Fruit fly (Drosophila melanogaster) whole organism, embryonic: ENCODE data around the gene opa.

Source experiments
- Aef1 ChIP-seq: fragments of 200-800 bp; sonication (Bioruptor generic); IDR thresholded peaks from 3 replicates; pipeline ENCODE4 v1.3.6; 2022; ENCODE audit warnings: missing biosample characterization, missing genetic modification characterization
- Bteb2 ChIP-seq: fragments of 200-800 bp; sonication (Bioruptor generic); optimal IDR thresholded peaks from 2 replicates; lab custom pipeline; 2016; ENCODE audit warnings: missing biosample characterization, missing genetic modification characterization
- CG10147 ChIP-seq: fragments of 200-800 bp; sonication (Bioruptor generic); optimal IDR thresholded peaks from 2 replicates; lab custom pipeline; 2019; ENCODE audit warnings: missing biosample characterization, mild to moderate bottlenecking, missing genetic modification characterization, moderate library complexity
- CG10959 ChIP-seq: fragments of 200-800 bp; sonication (Bioruptor generic); IDR thresholded peaks from 2 replicates; pipeline ENCODE4 v1.3.6; 2022; ENCODE audit warnings: missing biosample characterization, missing genetic modification characterization
- CG11247 ChIP-seq: fragments of 200-800 bp; sonication (Bioruptor generic); IDR thresholded peaks from 2 replicates; pipeline ENCODE4 v1.3.6; 2022; ENCODE audit warnings: missing biosample characterization, missing genetic modification characterization
- CG11504 ChIP-seq: fragments of 200-800 bp; sonication (Bioruptor generic); optimal IDR thresholded peaks from 3 replicates; lab custom pipeline; 2019; ENCODE audit warnings: missing biosample characterization, mild to moderate bottlenecking, missing genetic modification characterization, moderate library complexity
- CG12219 ChIP-seq: fragments of 200-800 bp; sonication (Bioruptor generic); optimal IDR thresholded peaks from 3 replicates; lab custom pipeline; 2018; ENCODE audit warnings: missing biosample characterization, mild to moderate bottlenecking, missing genetic modification characterization
- CG12744 ChIP-seq: fragments of 200-800 bp; sonication (Bioruptor generic); optimal IDR thresholded peaks from 2 replicates; lab custom pipeline; 2016; ENCODE audit warnings: missing biosample characterization, missing genetic modification characterization
- CG14014 ChIP-seq: fragments of 200-800 bp; sonication (Bioruptor generic); IDR thresholded peaks from 2 replicates; pipeline ENCODE4 v1.3.6; 2022; ENCODE audit warnings: missing biosample characterization, missing genetic modification characterization
- CG15269 ChIP-seq: fragments of 200-800 bp; sonication (Bioruptor generic); optimal IDR thresholded peaks from 2 replicates; lab custom pipeline; 2018; ENCODE audit warnings: missing biosample characterization, mild to moderate bottlenecking, missing genetic modification characterization, moderate library complexity
- CG16779 ChIP-seq: fragments of 200-800 bp; sonication (Bioruptor generic); IDR thresholded peaks from 2 replicates; pipeline ENCODE4 v1.3.6; 2022; ENCODE audit warnings: missing biosample characterization, missing genetic modification characterization
- CG17912 ChIP-seq: fragments of 200-800 bp; sonication (Bioruptor generic); optimal IDR thresholded peaks from 2 replicates; lab custom pipeline; 2018; ENCODE audit warnings: missing biosample characterization, mild to moderate bottlenecking, missing genetic modification characterization
- CG18011 ChIP-seq: fragments of 200-800 bp; sonication (Bioruptor generic); optimal IDR thresholded peaks from 2 replicates; lab custom pipeline; 2017; ENCODE audit warnings: missing biosample characterization, missing genetic modification characterization, mild to moderate bottlenecking, moderate library complexity, missing genotype
- CG2120 ChIP-seq: fragments of 200-800 bp; sonication (Bioruptor generic); optimal IDR thresholded peaks from 3 replicates; lab custom pipeline; 2016; ENCODE audit warnings: missing biosample characterization, missing genetic modification characterization
- CG2199 ChIP-seq: fragments of 200-800 bp; sonication (Bioruptor generic); IDR thresholded peaks from 3 replicates; pipeline ENCODE4 v1.3.6; 2022; ENCODE audit warnings: missing biosample characterization, missing genetic modification characterization
- CG3995 ChIP-seq: fragments of 200-800 bp; sonication (Bioruptor generic); optimal IDR thresholded peaks from 3 replicates; lab custom pipeline; 2016; ENCODE audit warnings: missing biosample characterization, missing genetic modification characterization
- CG4617 ChIP-seq: fragments of 200-800 bp; sonication (Bioruptor generic); optimal IDR thresholded peaks from 3 replicates; lab custom pipeline; 2016; ENCODE audit warnings: missing biosample characterization, missing genetic modification characterization, borderline replicate concordance
- CG6272 ChIP-seq: fragments of 200-800 bp; sonication (Bioruptor generic); IDR thresholded peaks from 2 replicates; pipeline ENCODE4 v1.3.6; 2022; ENCODE audit warnings: missing biosample characterization, missing genetic modification characterization
- CG7357 ChIP-seq: fragments of 200-800 bp; sonication (Bioruptor generic); IDR thresholded peaks from 3 replicates; pipeline ENCODE4 v1.3.6; 2022; ENCODE audit warnings: missing biosample characterization, missing genetic modification characterization
- CG7372 ChIP-seq: fragments of 200-800 bp; sonication (Bioruptor generic); IDR thresholded peaks from 2 replicates; pipeline ENCODE4 v1.3.6; 2022; ENCODE audit warnings: missing biosample characterization, missing genetic modification characterization
- CG7987 ChIP-seq: fragments of 200-800 bp; sonication (Bioruptor generic); optimal IDR thresholded peaks from 2 replicates; lab custom pipeline; 2018; ENCODE audit warnings: missing biosample characterization, mild to moderate bottlenecking, missing genetic modification characterization, moderate library complexity
- CG9215 ChIP-seq: fragments of 200-800 bp; sonication (Bioruptor generic); IDR thresholded peaks from 2 replicates; pipeline ENCODE4 v1.3.6; 2022; ENCODE audit warnings: missing biosample characterization, missing genetic modification characterization
- CG9797 ChIP-seq: fragments of 200-800 bp; sonication (Bioruptor generic); optimal IDR thresholded peaks from 3 replicates; lab custom pipeline; 2018; ENCODE audit warnings: missing biosample characterization, mild to moderate bottlenecking, missing genetic modification characterization
- CTCF ChIP-seq: fragments of 200-800 bp; sonication (Bioruptor generic); optimal IDR thresholded peaks from 2 replicates; lab custom pipeline; 2017; ENCODE audit warnings: missing biosample characterization, mild to moderate bottlenecking, missing genetic modification characterization, moderate library complexity
- CoRest ChIP-seq: fragments of 200-800 bp; sonication (Bioruptor generic); optimal IDR thresholded peaks from 3 replicates; lab custom pipeline; 2018; ENCODE audit warnings: missing biosample characterization, mild to moderate bottlenecking, missing genetic modification characterization, moderate library complexity
- CrebB ChIP-seq: fragments of 200-800 bp; sonication (Bioruptor generic); optimal IDR thresholded peaks from 3 replicates; lab custom pipeline; 2018; ENCODE audit warnings: missing biosample characterization, mild to moderate bottlenecking, missing genetic modification characterization
- Dad ChIP-seq: fragments of 200-800 bp; sonication (Bioruptor generic); optimal IDR thresholded peaks from 3 replicates; lab custom pipeline; 2016; ENCODE audit warnings: missing biosample characterization, missing genetic modification characterization
- Eip74EF ChIP-seq, 2 experiments: fragments of 200-800 bp in 1 of 2; fragments of >200 bp in 1 of 2; sonication (Bioruptor generic) in 1 of 2; optimal IDR thresholded peaks; 2 replicates each; lab custom pipeline; 2017 to 2019; ENCODE audit warnings: missing biosample characterization in 2 of 2, missing genetic modification characterization in 2 of 2, mild to moderate bottlenecking in 1 of 2, moderate library complexity in 1 of 2
- Ets97D ChIP-seq: fragments of 200-800 bp; sonication (Bioruptor generic); optimal IDR thresholded peaks from 3 replicates; lab custom pipeline; 2016; ENCODE audit warnings: missing biosample characterization, missing genetic modification characterization
- Fer1 ChIP-seq: fragments of 200-800 bp; sonication (Bioruptor generic); optimal IDR thresholded peaks from 2 replicates; lab custom pipeline; 2017; ENCODE audit warnings: missing biosample characterization, mild to moderate bottlenecking, missing genetic modification characterization
- Stat92E ChIP-seq, 3 experiments: fragments of >200 bp in 2 of 3; fragments of 200-800 bp in 1 of 3; sonication (Bioruptor generic) in 1 of 3; optimal IDR thresholded peaks; 2 replicates each; lab custom pipeline; 2017 to 2019; ENCODE audit warnings: missing biosample characterization in 3 of 3, missing genetic modification characterization in 3 of 3, mild to moderate bottlenecking in 1 of 3, moderate library complexity in 1 of 3
- Taf1 ChIP-seq: fragments of 200-800 bp; sonication (Bioruptor generic); IDR thresholded peaks from 2 replicates; pipeline ENCODE4 v1.3.6; 2022; ENCODE audit warnings: missing biosample characterization, missing genetic modification characterization
- ab ChIP-seq: fragments of 200-800 bp; sonication (Bioruptor generic); optimal IDR thresholded peaks from 2 replicates; lab custom pipeline; 2016; ENCODE audit warnings: missing biosample characterization, missing genetic modification characterization
- abd-A ChIP-seq: fragments of 200-800 bp; sonication (Bioruptor generic); optimal IDR thresholded peaks from 3 replicates; lab custom pipeline; 2019; ENCODE audit warnings: missing biosample characterization, mild to moderate bottlenecking, missing genetic modification characterization, moderate library complexity
- al ChIP-seq: fragments of 200-800 bp; sonication (Bioruptor generic); IDR thresholded peaks from 2 replicates; pipeline ENCODE4 v1.3.6; 2022; ENCODE audit warnings: missing biosample characterization, missing genetic modification characterization
- cas ChIP-seq: fragments of 200-800 bp; sonication (Bioruptor generic); IDR thresholded peaks from 2 replicates; pipeline ENCODE4 v1.3.6; 2022; ENCODE audit warnings: missing biosample characterization, missing genetic modification characterization
- caup ChIP-seq: fragments of 200-800 bp; sonication (Bioruptor generic); optimal IDR thresholded peaks from 3 replicates; lab custom pipeline; 2017; ENCODE audit warnings: missing biosample characterization, mild to moderate bottlenecking, missing genetic modification characterization, moderate library complexity; ENCODE audit not compliant: severe bottlenecking
- chn ChIP-seq: fragments of 200-800 bp; sonication (Bioruptor generic); optimal IDR thresholded peaks from 2 replicates; lab custom pipeline; 2016; ENCODE audit warnings: missing biosample characterization, missing genetic modification characterization
- crol ChIP-seq: fragments of 200-800 bp; sonication (Bioruptor generic); IDR thresholded peaks from 2 replicates; pipeline ENCODE4 v1.3.6; 2022; ENCODE audit warnings: missing biosample characterization, missing genetic modification characterization
- emc ChIP-seq: fragments of 200-800 bp; sonication (Bioruptor generic); optimal IDR thresholded peaks from 2 replicates; lab custom pipeline; 2016; ENCODE audit warnings: missing biosample characterization, missing genetic modification characterization
- grn ChIP-seq: fragments of 200-800 bp; sonication (Bioruptor generic); optimal IDR thresholded peaks from 3 replicates; lab custom pipeline; 2017; ENCODE audit warnings: missing biosample characterization, missing genetic modification characterization
- klu ChIP-seq: fragments of 200-800 bp; sonication (Bioruptor generic); IDR thresholded peaks from 2 replicates; pipeline ENCODE4 v1.3.6; 2022; ENCODE audit warnings: missing biosample characterization, missing genetic modification characterization
- lab ChIP-seq: fragments of 200-800 bp; sonication (Bioruptor generic); optimal IDR thresholded peaks from 3 replicates; lab custom pipeline; 2017; ENCODE audit warnings: missing biosample characterization, missing genetic modification characterization, mild to moderate bottlenecking, moderate library complexity, missing genetic modification reagents
- mirr ChIP-seq: fragments of 200-800 bp; sonication (Bioruptor generic); optimal IDR thresholded peaks from 3 replicates; lab custom pipeline; 2018; ENCODE audit warnings: missing biosample characterization, mild to moderate bottlenecking, missing genetic modification characterization
- nerfin-2 ChIP-seq: fragments of 200-800 bp; sonication (Bioruptor generic); IDR thresholded peaks from 2 replicates; pipeline ENCODE4 v1.3.6; 2022; ENCODE audit warnings: missing biosample characterization, missing genetic modification characterization; ENCODE audit not compliant: partially characterized antibody
- psq ChIP-seq: fragments of 200-800 bp; sonication (Bioruptor generic); optimal IDR thresholded peaks from 2 replicates; lab custom pipeline; 2017; ENCODE audit warnings: missing biosample characterization, missing genetic modification characterization
- repo ChIP-seq: fragments of 200-800 bp; sonication (Bioruptor generic); optimal IDR thresholded peaks from 2 replicates; lab custom pipeline; 2016; ENCODE audit warnings: missing biosample characterization, missing genetic modification characterization
- schlank ChIP-seq: fragments of 200-800 bp; sonication (Bioruptor generic); optimal IDR thresholded peaks from 2 replicates; lab custom pipeline; 2018; ENCODE audit warnings: missing biosample characterization, mild to moderate bottlenecking, missing genetic modification characterization
- stwl ChIP-seq: fragments of 200-800 bp; sonication (Bioruptor generic); optimal IDR thresholded peaks from 3 replicates; lab custom pipeline; 2018; ENCODE audit warnings: missing biosample characterization, mild to moderate bottlenecking, missing genetic modification characterization, moderate library complexity
- trh ChIP-seq: fragments of 200-800 bp; sonication (Bioruptor generic); optimal IDR thresholded peaks from 2 replicates; lab custom pipeline; 2016; ENCODE audit warnings: missing biosample characterization, missing genetic modification characterization
- ttk ChIP-seq: fragments of 200-800 bp; sonication (Bioruptor generic); IDR thresholded peaks from 2 replicates; pipeline ENCODE4 v2.1.2; 2022; ENCODE audit warnings: missing biosample characterization, missing genetic modification characterization

Gene opa

DNA sequence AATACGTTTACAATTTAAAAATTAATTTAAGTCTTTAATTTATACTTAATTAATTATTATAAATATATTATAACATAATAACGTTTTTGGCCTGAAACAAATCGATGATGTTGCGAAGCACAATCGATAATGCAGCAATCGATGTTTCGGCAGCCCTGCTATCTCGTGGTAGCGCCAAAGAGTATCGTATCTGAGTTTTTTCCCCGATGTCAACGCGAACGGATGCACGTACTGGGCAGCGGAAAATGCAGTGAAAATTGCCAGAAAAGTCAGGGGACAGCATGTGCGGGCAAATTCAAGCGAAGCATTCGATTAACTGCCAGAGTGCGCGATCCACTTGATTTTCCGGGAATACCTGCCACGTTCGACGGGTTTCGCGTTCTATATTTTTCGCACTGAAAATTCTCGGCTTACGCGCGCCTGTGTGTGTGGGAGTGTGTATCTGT is 57.8 kb downstream of the opa start, which contains the start of gene Cdep (continued):
- peak; percentile 65 for TF ChIP-seq CG7987 (GFP tag; lab: Kevin White, UChicago)
- no peak for TF ChIP-seq klu (GFP tag; lab: Robert Waterston, UW)
- no peak for TF ChIP-seq chn (GFP tag; lab: Kevin White, UChicago)
- no peak for TF ChIP-seq schlank (tag; lab: Kevin White, UChicago)
- no peak for TF ChIP-seq CG9215 (GFP tag; lab: Robert Waterston, UW)
- peak; percentile 29 for TF ChIP-seq CrebB (tag; lab: Kevin White, UChicago)
- TF ChIP-seq grn: no peak
- peak; percentile 86 for TF ChIP-seq stwl (tag; lab: Kevin White, UChicago)
- no peak for TF ChIP-seq Aef1 (GFP tag; lab: Robert Waterston, UW)
- TF ChIP-seq CG6272: peak; percentile 63; the same call in 1 of the 2 replicates
- peak; percentile 35 for TF ChIP-seq CoRest (tag; lab: Kevin White, UChicago)
- no peak for TF ChIP-seq ttk (GFP tag; lab: Robert Waterston, UW)
- TF ChIP-seq CG2199 (GFP tag; lab: Robert Waterston, UW): peak; percentile 90; the same call in 2 of the 3 replicates
- peak; percentile 21 for TF ChIP-seq CG10147
- TF ChIP-seq Dad (GFP tag; lab: Kevin White, UChicago): no peak
- peak; percentile 53 for TF ChIP-seq CTCF
- peak; percentile 63 for TF ChIP-seq mirr (GFP tag; lab: Kevin White, UChicago)
- no peak for TF ChIP-seq ab
- TF ChIP-seq crol: no peak
- TF ChIP-seq Taf1 (GFP tag; lab: Robert Waterston, UW): no peak
- peak; percentile 62 for TF ChIP-seq CG4617 (GFP tag; lab: Kevin White, UChicago)
- TF ChIP-seq Stat92E (GFP tag; optimal IDR thresholded peaks at IDR 0.05; lab: Kevin White, UChicago): peak in 1 of 3 experiments; percentile 89
- peak; percentile 60 for TF ChIP-seq caup
- no peak for TF ChIP-seq abd-A (tag; lab: Kevin White, UChicago)
- TF ChIP-seq Eip74EF (GFP tag; optimal IDR thresholded peaks at IDR 0.05; lab: Kevin White, UChicago): no peak
- TF ChIP-seq CG17912 (GFP tag; lab: Kevin White, UChicago): peak; percentile 66
- TF ChIP-seq al (GFP tag; lab: Robert Waterston, UW): no peak
- no peak for TF ChIP-seq CG18011
- peak; percentile 31 for TF ChIP-seq CG2120 (GFP tag; lab: Kevin White, UChicago)
- no peak for TF ChIP-seq CG12219 (GFP tag; lab: Kevin White, UChicago)
- TF ChIP-seq CG12744 (GFP tag; lab: Kevin White, UChicago): no peak
- TF ChIP-seq CG7372: 0 out of 2 replicates have a peak, but pooled peaks have one; percentile 6
- TF ChIP-seq CG9797 (GFP tag; lab: Kevin White, UChicago): peak; percentile 41
- 0 out of 2 replicates have a peak, but pooled peaks have one; percentile 14 for TF ChIP-seq CG16779
- TF ChIP-seq repo (GFP tag; lab: Kevin White, UChicago): peak; percentile 29
- no peak for TF ChIP-seq psq (GFP tag; lab: Kevin White, UChicago)
- peak; percentile 43; the same call in 1 of the 2 replicates for TF ChIP-seq cas (GFP tag; lab: Robert Waterston, UW)
- no peak for TF ChIP-seq CG11247
- TF ChIP-seq Ets97D (GFP tag; lab: Kevin White, UChicago): peak; percentile 54
- TF ChIP-seq lab (GFP tag; lab: Kevin White, UChicago): peak; percentile 64
- TF ChIP-seq CG10959 (GFP tag; lab: Robert Waterston, UW): no peak
- TF ChIP-seq CG14014: no peak; the same call in 1 of the 2 replicates
- peak; percentile 91 for TF ChIP-seq nerfin-2 (GFP tag; lab: Robert Waterston, UW)
- peak; percentile 83 for TF ChIP-seq CG3995 (GFP tag; lab: Kevin White, UChicago)
- TF ChIP-seq CG7357 (GFP tag; lab: Robert Waterston, UW): no peak
- TF ChIP-seq Bteb2: no peak
- peak; percentile 41 for TF ChIP-seq CG15269 (tag; lab: Kevin White, UChicago)
- TF ChIP-seq trh (GFP tag; lab: Kevin White, UChicago): no peak
- TF ChIP-seq emc (GFP tag; lab: Kevin White, UChicago): no peak
- peak; percentile 45 for TF ChIP-seq Fer1
- peak; percentile 81 for TF ChIP-seq CG11504
